Worm (Caenorhabditis elegans) whole organism, L1 larva: Measurements from ENCODE around the gene nhr-21.
"Not testable (repeated sequence)": the region's sequence is repeated elsewhere in the genome, so short reads cannot be mapped to it uniquely, and the experiment has no call there.

Experiments used
- C04F5.9 ChIP-seq: sonication (generic microtip); optimal IDR thresholded peaks from 2 replicates; lab custom pipeline; 2016; ENCODE audit warnings: missing genetic modification characterization, missing compliant biosample characterization
- C16A3.4 ChIP-seq: fragments of 150-350 bp; optimal IDR thresholded peaks from 2 replicates; lab custom pipeline; 2014; ENCODE audit warnings: missing biosample characterization, missing genetic modification characterization
- F16B12.6 ChIP-seq: fragments of 150-350 bp; optimal IDR thresholded peaks from 2 replicates; lab custom pipeline; 2014; ENCODE audit warnings: missing biosample characterization, missing genetic modification characterization
- aha-1 ChIP-seq: fragments of 150-350 bp; optimal IDR thresholded peaks from 2 replicates; lab custom pipeline; 2014; ENCODE audit warnings: missing biosample characterization, missing genetic modification characterization
- alr-1 ChIP-seq: fragments of 200-800 bp; sonication (Bioruptor generic); optimal IDR thresholded peaks from 2 replicates; lab custom pipeline; 2018; ENCODE audit warnings: borderline replicate concordance, mild to moderate bottlenecking, missing genetic modification characterization, missing compliant biosample characterization
- aly-2 ChIP-seq: fragments of 150-350 bp; optimal IDR thresholded peaks from 2 replicates; lab custom pipeline; 2014; ENCODE audit warnings: missing biosample characterization, missing genetic modification characterization
- blmp-1 ChIP-seq: fragments of 150-350 bp; optimal IDR thresholded peaks from 2 replicates; lab custom pipeline; 2014; ENCODE audit warnings: missing biosample characterization, missing genetic modification characterization
- ceh-82 ChIP-seq, 3 experiments: fragments of 150-350 bp in 1 of 3; sonication (generic microtip) in 2 of 3; optimal IDR thresholded peaks; 2 replicates each; lab custom pipeline; 2014 to 2017; ENCODE audit warnings: missing biosample characterization in 3 of 3, missing genetic modification characterization in 3 of 3
- ceh-90 ChIP-seq: sonication (generic microtip); optimal IDR thresholded peaks from 2 replicates; lab custom pipeline; 2016; ENCODE audit warnings: missing genetic modification characterization, missing compliant biosample characterization
- dpl-1 ChIP-seq, 3 experiments: fragments of 150-350 bp in 2 of 3; sonication (generic microtip) in 1 of 3; optimal IDR thresholded peaks; 2 replicates each; lab custom pipeline; 2014 to 2017; ENCODE audit warnings: missing biosample characterization in 3 of 3, missing genetic modification characterization in 3 of 3, missing genetic modification reagents in 3 of 3
- efl-3 ChIP-seq: fragments of 200-800 bp; sonication (Bioruptor generic); optimal IDR thresholded peaks from 2 replicates; lab custom pipeline; 2018; ENCODE audit warnings: mild to moderate bottlenecking, missing genetic modification characterization, missing compliant biosample characterization
- egl-13 ChIP-seq: sonication (generic microtip); optimal IDR thresholded peaks from 2 replicates; lab custom pipeline; 2016; ENCODE audit warnings: missing genotype, missing genetic modification reagents, missing genetic modification characterization, missing compliant biosample characterization
- ets-5 ChIP-seq: fragments of 200-800 bp; sonication (Bioruptor generic); IDR thresholded peaks from 2 replicates; pipeline ENCODE4 v1.3.6; 2022; ENCODE audit warnings: missing genetic modification characterization, missing compliant biosample characterization
- hlh-17 ChIP-seq: fragments of 200-800 bp; sonication (Bioruptor generic); optimal IDR thresholded peaks from 2 replicates; lab custom pipeline; 2018; ENCODE audit warnings: missing genetic modification characterization, mild to moderate bottlenecking, missing compliant biosample characterization, moderate library complexity, borderline replicate concordance
- hpl-2 ChIP-seq: fragments of 150-350 bp; optimal IDR thresholded peaks from 2 replicates; lab custom pipeline; 2014; ENCODE audit warnings: missing biosample characterization, missing genetic modification reagents, missing genetic modification characterization
- irx-1 ChIP-seq: sonication (generic microtip); optimal IDR thresholded peaks from 2 replicates; lab custom pipeline; 2016; ENCODE audit warnings: missing genetic modification characterization, missing compliant biosample characterization
- isw-1 ChIP-seq: fragments of 200-800 bp; sonication (Bioruptor generic); IDR thresholded peaks from 2 replicates; pipeline ENCODE4 v1.3.6; 2022; ENCODE audit warnings: missing genetic modification characterization, missing compliant biosample characterization
- lin-13 ChIP-seq: fragments of 150-350 bp; optimal IDR thresholded peaks from 2 replicates; lab custom pipeline; 2014; ENCODE audit warnings: missing biosample characterization, missing genetic modification reagents, missing genetic modification characterization
- lin-15B ChIP-seq: fragments of 150-350 bp; sonication (generic microtip); optimal IDR thresholded peaks from 3 replicates; lab custom pipeline; 2014; ENCODE audit warnings: missing biosample characterization, missing genetic modification characterization
- lin-35 ChIP-seq, 2 experiments: fragments of 150-350 bp; optimal IDR thresholded peaks; 2 replicates each; lab custom pipeline; 2014; ENCODE audit warnings: missing biosample characterization in 2 of 2, missing genetic modification characterization in 2 of 2, missing genetic modification reagents in 2 of 2
- lir-3 ChIP-seq: sonication (generic microtip); optimal IDR thresholded peaks from 2 replicates; lab custom pipeline; 2016; ENCODE audit warnings: mild to moderate bottlenecking, missing genetic modification characterization, moderate library complexity, missing compliant biosample characterization; ENCODE audit not compliant: poor library complexity
- lsy-2 ChIP-seq, 2 experiments: fragments of 150-350 bp; optimal IDR thresholded peaks; 2 replicates each; lab custom pipeline; 2014; ENCODE audit warnings: missing biosample characterization in 2 of 2, missing genetic modification characterization in 2 of 2
- mab-9 ChIP-seq: fragments of 200-800 bp; sonication (Bioruptor generic); IDR thresholded peaks from 2 replicates; pipeline ENCODE4 v1.3.6; 2022; ENCODE audit warnings: missing genetic modification reagents, missing genetic modification characterization, missing compliant biosample characterization
- mdl-1 ChIP-seq, 2 experiments: fragments of 150-350 bp; optimal IDR thresholded peaks; 2 replicates each; lab custom pipeline; 2014 to 2017; ENCODE audit warnings: missing biosample characterization in 2 of 2, missing genetic modification characterization in 2 of 2, inconsistent platforms in 1 of 2
- mef-2 ChIP-seq: fragments of 150-350 bp; optimal IDR thresholded peaks from 2 replicates; lab custom pipeline; 2014; ENCODE audit warnings: missing biosample characterization, missing genetic modification characterization
- nhr-19 ChIP-seq: fragments of 200-800 bp; sonication (Bioruptor generic); conservative IDR thresholded peaks from 2 replicates; pipeline ENCODE4 v1.3.6; 2022; ENCODE audit warnings: missing genetic modification characterization, missing compliant biosample characterization
- nhr-20 ChIP-seq: sonication (generic microtip); optimal IDR thresholded peaks from 2 replicates; lab custom pipeline; 2016; ENCODE audit warnings: mild to moderate bottlenecking, missing genetic modification characterization, missing compliant biosample characterization
- nhr-237 ChIP-seq: fragments of 150-350 bp; optimal IDR thresholded peaks from 2 replicates; lab custom pipeline; 2014; ENCODE audit warnings: missing biosample characterization, missing genetic modification characterization
- nhr-28 ChIP-seq: fragments of 150-350 bp; optimal IDR thresholded peaks from 2 replicates; lab custom pipeline; 2014; ENCODE audit warnings: missing biosample characterization, missing genetic modification characterization
- nhr-47 ChIP-seq: sonication (generic microtip); optimal IDR thresholded peaks from 2 replicates; lab custom pipeline; 2016; ENCODE audit warnings: mild to moderate bottlenecking, missing genetic modification characterization, moderate library complexity, missing compliant biosample characterization
- nhr-71 ChIP-seq: sonication (generic microtip); optimal IDR thresholded peaks from 2 replicates; lab custom pipeline; 2016; ENCODE audit warnings: mild to moderate bottlenecking, missing genetic modification characterization, moderate library complexity, missing compliant biosample characterization
- nhr-84 ChIP-seq: sonication (generic microtip); optimal IDR thresholded peaks from 2 replicates; lab custom pipeline; 2017; ENCODE audit warnings: missing biosample characterization, missing genetic modification characterization
- nhr-85 ChIP-seq: sonication (generic microtip); peaks from one replicate; lab custom pipeline; 2016; ENCODE audit warnings: missing genetic modification characterization, inconsistent platforms, missing compliant biosample characterization
- pqm-1 ChIP-seq: sonication (generic microtip); optimal IDR thresholded peaks from 3 replicates; lab custom pipeline; 2017; ENCODE audit warnings: missing biosample characterization, missing genetic modification characterization
- rnt-1 ChIP-seq: sonication (generic microtip); optimal IDR thresholded peaks from 2 replicates; lab custom pipeline; 2016; ENCODE audit warnings: mild to moderate bottlenecking, missing genetic modification characterization, moderate library complexity, missing compliant biosample characterization
- skn-1 ChIP-seq: fragments of 150-350 bp; optimal IDR thresholded peaks from 2 replicates; lab custom pipeline; 2014; ENCODE audit warnings: missing biosample characterization, missing genetic modification characterization
- snpc-4 ChIP-seq: fragments of 150-350 bp; optimal IDR thresholded peaks from 2 replicates; lab custom pipeline; 2014; ENCODE audit warnings: missing biosample characterization, missing genetic modification characterization
- snu-23 ChIP-seq: sonication (generic microtip); optimal IDR thresholded peaks from 2 replicates; lab custom pipeline; 2016; ENCODE audit warnings: missing genetic modification characterization, missing compliant biosample characterization
- sox-4 ChIP-seq: sonication (generic microtip); optimal IDR thresholded peaks from 2 replicates; lab custom pipeline; 2016; ENCODE audit warnings: missing genetic modification characterization, missing compliant biosample characterization
- sup-37 ChIP-seq: fragments of 200-800 bp; sonication (Bioruptor generic); optimal IDR thresholded peaks from 2 replicates; lab custom pipeline; 2018; ENCODE audit warnings: mild to moderate bottlenecking, missing genetic modification characterization, missing compliant biosample characterization
- swsn-7 ChIP-seq: sonication (generic microtip); optimal IDR thresholded peaks from 2 replicates; lab custom pipeline; 2016; ENCODE audit warnings: missing genetic modification characterization, missing compliant biosample characterization
- tlp-1 ChIP-seq: fragments of 150-350 bp; optimal IDR thresholded peaks from 2 replicates; lab custom pipeline; 2014; ENCODE audit warnings: missing biosample characterization, missing genetic modification characterization
- unc-130 ChIP-seq: fragments of 150-350 bp; optimal IDR thresholded peaks from 2 replicates; lab custom pipeline; 2017; ENCODE audit warnings: missing biosample characterization, missing genetic modification characterization, inconsistent platforms
- unc-30 ChIP-seq: sonication (generic microtip); optimal IDR thresholded peaks from 2 replicates; lab custom pipeline; 2017; ENCODE audit warnings: missing biosample characterization, missing genetic modification characterization
- unc-62 ChIP-seq: fragments of 150-350 bp; optimal IDR thresholded peaks from 2 replicates; lab custom pipeline; 2014; ENCODE audit warnings: missing biosample characterization, missing genetic modification reagents, missing genetic modification characterization
- unc-98 ChIP-seq: fragments of 200-800 bp; sonication (Bioruptor generic); IDR thresholded peaks from 2 replicates; pipeline ENCODE4 v1.3.6; 2022; ENCODE audit warnings: missing genetic modification characterization, missing compliant biosample characterization
- vab-15 ChIP-seq: sonication (generic microtip); optimal IDR thresholded peaks from 2 replicates; lab custom pipeline; 2017; ENCODE audit warnings: missing genotype, mild to moderate bottlenecking, missing genetic modification characterization, missing compliant biosample characterization

nhr-21 gene

DNA sequence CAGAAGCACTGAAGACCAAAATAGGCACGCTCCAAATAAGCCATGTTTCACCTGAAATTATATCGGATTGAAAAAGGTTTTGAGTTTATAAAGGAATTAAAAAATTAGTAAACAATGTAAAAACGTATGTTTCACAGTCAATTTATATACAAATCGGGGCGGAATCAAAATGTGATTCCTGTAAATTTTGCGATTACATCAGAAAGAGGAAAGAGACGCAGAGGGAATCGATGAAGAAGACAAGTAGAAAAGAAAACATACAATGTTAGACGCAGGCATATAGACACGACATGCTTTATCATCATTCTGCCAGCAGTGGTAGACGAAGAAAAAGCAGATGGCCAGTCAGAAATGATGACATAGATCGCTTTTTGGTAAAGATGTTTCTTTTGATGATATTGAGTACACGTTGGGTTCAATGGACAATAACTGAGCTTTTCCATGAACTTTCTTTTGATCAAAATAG is 25.0 kb downstream of the nhr-21 start, which contains the start of gene msra-1 (continued):
- TF ChIP-seq lin-15B (tag; lab: Kevin White, UChicago) (no peak), sox-4 (tag; lab: Kevin White, UChicago) (no peak), unc-62 (GFP tag; lab: Kevin White, UChicago) (no peak), hpl-2 (no peak), aha-1 (no peak), nhr-20 (tag; lab: Kevin White, UChicago) (peak; percentile 36), mef-2 (no peak)
- TF ChIP-seq, all 84 proteins: peak for 16

DNA sequence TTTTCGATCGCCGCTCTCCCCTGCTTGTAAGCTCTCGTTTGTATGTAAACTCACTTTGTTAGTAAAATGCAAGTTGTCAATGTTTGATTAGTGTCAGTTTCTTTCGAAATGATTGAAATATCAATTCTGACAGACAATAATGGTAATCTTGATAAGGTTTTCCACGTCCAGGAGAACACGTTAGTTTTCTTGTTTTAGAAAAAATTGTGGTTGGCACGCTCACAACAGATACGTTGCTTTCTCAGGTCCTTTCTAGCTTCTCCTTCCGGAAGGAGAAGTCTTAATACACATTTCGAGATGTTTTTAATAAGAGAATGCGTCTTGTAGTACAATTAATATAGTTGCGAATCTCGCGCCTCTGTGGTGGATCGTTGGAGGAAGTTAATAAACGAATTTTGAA is 29.7 kb downstream of the nhr-21 start, which contains the start of gene F43E2.6:
Gene F43E2.6 (minus strand): TSS at position 101 of the 400 bp plus-strand sequence.
- no peak for TF ChIP-seq F16B12.6
- no peak for TF ChIP-seq efl-3 (GFP tag; lab: Kevin White, UChicago)
- no peak for TF ChIP-seq lin-35 (GFP tag; optimal IDR thresholded peaks at IDR 0.05; lab: Kevin White, UChicago)
- TF ChIP-seq nhr-71 (tag; lab: Kevin White, UChicago), result no peak
- TF ChIP-seq sup-37, result no peak
- no peak for TF ChIP-seq egl-13 (tag; lab: Kevin White, UChicago)
- TF ChIP-seq mdl-1 (tag; optimal IDR thresholded peaks at IDR 0.05; lab: Kevin White, UChicago), result no peak
- no peak for TF ChIP-seq ceh-82 (tag; optimal IDR thresholded peaks at IDR 0.05; lab: Kevin White, UChicago)
- no peak for TF ChIP-seq nhr-19
- no peak for TF ChIP-seq vab-15
- TF ChIP-seq skn-1 (tag; lab: Kevin White, UChicago), result no peak

ce11 chrII:7370195-7370594 is 31.2 kb downstream of the nhr-21 start, which contains the start of gene F43E2.11:
TSS of gene F43E2.11 (minus strand) at chrII:7370295.
- TF ChIP-seq efl-3 (GFP tag; lab: Kevin White, UChicago); irx-1 (tag; lab: Kevin White, UChicago); dpl-1 (GFP tag; optimal IDR thresholded peaks at IDR 0.05; lab: Kevin White, UChicago): not testable (repeated sequence)

ce11 chrII:7374143-7374542 is 35.1 kb downstream of the nhr-21 start, which contains the start of the genes mtch-1 and rpb-4:
TSS of gene mtch-1 (minus strand) at chrII:7374166.
TSS of gene rpb-4 (plus strand) at chrII:7374495.
- TF ChIP-seq nhr-237 (no peak), nhr-28 (tag; lab: Kevin White, UChicago) (no peak), C04F5.9 (no peak), C16A3.4 (tag; lab: Kevin White, UChicago) (peak; percentile 58), rnt-1 (tag; lab: Kevin White, UChicago) (peak; percentile 22), nhr-85 (no peak), blmp-1 (tag; lab: Kevin White, UChicago) (peak; percentile 31), ceh-90 (no peak), unc-30 (tag; lab: Kevin White, UChicago) (no peak), skn-1 (tag; lab: Kevin White, UChicago) (peak; percentile 50), lin-13 (GFP tag; lab: Kevin White, UChicago) (no peak), mab-9 (GFP tag; lab: Robert Waterston, UW) (no peak), pqm-1 (no peak), snpc-4 (tag; lab: Kevin White, UChicago) (peak; percentile 4), unc-130 (tag; lab: Kevin White, UChicago) (peak; percentile 1), hlh-17 (GFP tag; lab: Kevin White, UChicago) (no peak), alr-1 (tag; lab: Kevin White, UChicago) (no peak), nhr-47 (tag; lab: Kevin White, UChicago) (peak; percentile 10), lin-15B (tag; lab: Kevin White, UChicago) (no peak), isw-1 (GFP tag; lab: Robert Waterston, UW) (no peak), lsy-2 (tag; optimal IDR thresholded peaks at IDR 0.05; lab: Kevin White, UChicago) (peak; percentile 20 to 66), sup-37 (no peak), aly-2 (no peak), ceh-82 (tag; optimal IDR thresholded peaks at IDR 0.05; lab: Kevin White, UChicago) (peak in 1 of 3 experiments; percentile 2), F16B12.6 (peak; percentile 23), snu-23 (GFP tag; lab: Kevin White, UChicago) (peak; percentile 43), nhr-20 (tag; lab: Kevin White, UChicago) (peak; percentile 23), lir-3 (tag; lab: Kevin White, UChicago) (peak; percentile 54), ets-5 (GFP tag; lab: Robert Waterston, UW) (no peak), unc-98 (GFP tag; lab: Robert Waterston, UW) (no peak), nhr-84 (tag; lab: Kevin White, UChicago) (no peak), swsn-7 (tag; lab: Kevin White, UChicago) (peak; percentile 1), tlp-1 (tag; lab: Kevin White, UChicago) (no peak)
